Worm (Caenorhabditis elegans) whole organism, early embryonic: ENCODE data around the gene ubc-15.

ENCODE experiments used
- aly-1 ChIP-seq: sonication (generic microtip); optimal IDR thresholded peaks from 2 replicates; lab custom pipeline; 2016; ENCODE audit warnings: missing genetic modification characterization, missing compliant biosample characterization
- hnd-1 ChIP-seq: sonication (generic microtip); optimal IDR thresholded peaks from 2 replicates; lab custom pipeline; 2016; ENCODE audit warnings: missing genetic modification characterization, missing compliant biosample characterization
- pes-1 ChIP-seq: fragments of 200-800 bp; sonication (Bioruptor generic); IDR thresholded peaks from 2 replicates; pipeline ENCODE4 v1.3.6; 2022; ENCODE audit warnings: missing genetic modification reagents, missing genetic modification characterization, missing compliant biosample characterization
- tbx-11 ChIP-seq: fragments of 200-800 bp; sonication (Bioruptor generic); IDR thresholded peaks from 2 replicates; pipeline ENCODE4 v1.3.6; 2022; ENCODE audit warnings: missing genetic modification characterization, missing compliant biosample characterization

DNA sequence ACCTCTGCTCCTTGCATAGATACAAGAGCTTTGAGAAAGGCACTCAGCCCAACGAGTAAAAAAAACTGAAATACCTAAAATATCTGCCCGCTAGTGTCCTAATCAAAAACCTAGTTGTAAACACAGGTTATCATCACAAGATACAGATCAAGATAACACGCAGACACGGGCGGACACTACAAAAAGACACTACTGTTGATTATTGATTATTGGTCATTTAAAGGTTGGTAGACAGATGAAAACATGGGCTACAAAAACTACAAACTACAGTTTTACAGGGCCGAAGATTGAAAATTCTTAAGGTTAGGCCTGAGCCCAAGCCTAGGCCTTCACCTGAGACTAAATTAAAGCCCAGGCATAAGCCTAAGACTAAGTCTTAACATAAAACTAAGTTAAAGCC, 54.6 kb downstream of the ubc-15 start:
- TF ChIP-seq pes-1 (GFP tag; lab: Robert Waterston, UW) (no peak), aly-1 (tag; lab: Kevin White, UChicago) (no peak), tbx-11 (no peak), hnd-1 (no peak)
